Worm (Caenorhabditis elegans) whole organism, young adult: ENCODE results near the gene T14B4.8.
A peak's percentile ranks its signal among the peaks of the same experiment; 100 is the strongest.

ENCODE experiments used
- tbp1 ChIP-seq: fragments of 200-800 bp; sonication (Bioruptor generic); optimal IDR thresholded peaks from 2 replicates; lab custom pipeline; 2018; ENCODE audit warnings: mild to moderate bottlenecking, missing genetic modification characterization, missing compliant biosample characterization
- tlf-1 ChIP-seq: fragments of 200-800 bp; sonication (Bioruptor generic); optimal IDR thresholded peaks from 2 replicates; lab custom pipeline; 2018; ENCODE audit warnings: mild to moderate bottlenecking, missing genetic modification characterization, missing compliant biosample characterization
- ztf-22 ChIP-seq: fragments of 200-800 bp; sonication (Bioruptor generic); optimal IDR thresholded peaks from 2 replicates; lab custom pipeline; 2018; ENCODE audit warnings: mild to moderate bottlenecking, missing genetic modification characterization, moderate library complexity, missing compliant biosample characterization

- peak; percentile 22 for TF ChIP-seq tbp1 (GFP tag; lab: Kevin White, UChicago)
- TF ChIP-seq tlf-1 (GFP tag; lab: Kevin White, UChicago): peak; percentile 8
- TF ChIP-seq ztf-22 (GFP tag; lab: Kevin White, UChicago): no peak
Observed at ce11 chrII:6776418-6777034, 47.3 kb upstream of the T14B4.8 start, which contains the start of gene ssup-72.
